Worm (Caenorhabditis elegans) whole organism, L4 larva: ENCODE results near the gene Y38E10A.14.

Experiments used
- aly-2 ChIP-seq: sonication (generic microtip); optimal IDR thresholded peaks from 2 replicates; lab custom pipeline; 2018; ENCODE audit warnings: missing biosample characterization, missing genetic modification characterization
- ama-1 ChIP-seq: fragments of 150-350 bp; optimal IDR thresholded peaks from 2 replicates; lab custom pipeline; 2014; ENCODE audit warnings: inconsistent platforms, mixed read lengths
- ceh-28 ChIP-seq: fragments of 150-350 bp; optimal IDR thresholded peaks from 2 replicates; lab custom pipeline; 2014; ENCODE audit warnings: missing biosample characterization, missing genetic modification reagents, missing genetic modification characterization
- fos-1 ChIP-seq: fragments of 150-350 bp; optimal IDR thresholded peaks from 2 replicates; lab custom pipeline; 2014; ENCODE audit warnings: missing biosample characterization, missing genetic modification characterization
- lim-7 ChIP-seq: fragments of 200-800 bp; sonication (Bioruptor generic); IDR thresholded peaks from 2 replicates; pipeline ENCODE4 v1.3.6; 2022; ENCODE audit warnings: missing genetic modification characterization, missing compliant biosample characterization
- lin-15B ChIP-seq: fragments of 150-350 bp; sonication (generic microtip); optimal IDR thresholded peaks from 3 replicates; lab custom pipeline; 2014; ENCODE audit warnings: missing biosample characterization, missing genetic modification characterization
- lsy-2 ChIP-seq, 2 experiments: fragments of 150-350 bp in 1 of 2; sonication (generic microtip) in 1 of 2; optimal IDR thresholded peaks; 2 replicates each; lab custom pipeline; 2014 to 2017; ENCODE audit warnings: missing biosample characterization in 2 of 2, missing genetic modification characterization in 2 of 2
- nhr-11 ChIP-seq: fragments of 150-350 bp; optimal IDR thresholded peaks from 2 replicates; lab custom pipeline; 2014; ENCODE audit warnings: missing biosample characterization, missing genetic modification characterization
- nhr-76 ChIP-seq: fragments of 150-350 bp; optimal IDR thresholded peaks from 2 replicates; lab custom pipeline; 2014; ENCODE audit warnings: missing biosample characterization, missing genetic modification characterization
- pqm-1 ChIP-seq: sonication (generic microtip); optimal IDR thresholded peaks from 2 replicates; lab custom pipeline; 2017; ENCODE audit warnings: missing biosample characterization, missing genetic modification characterization

DNA sequence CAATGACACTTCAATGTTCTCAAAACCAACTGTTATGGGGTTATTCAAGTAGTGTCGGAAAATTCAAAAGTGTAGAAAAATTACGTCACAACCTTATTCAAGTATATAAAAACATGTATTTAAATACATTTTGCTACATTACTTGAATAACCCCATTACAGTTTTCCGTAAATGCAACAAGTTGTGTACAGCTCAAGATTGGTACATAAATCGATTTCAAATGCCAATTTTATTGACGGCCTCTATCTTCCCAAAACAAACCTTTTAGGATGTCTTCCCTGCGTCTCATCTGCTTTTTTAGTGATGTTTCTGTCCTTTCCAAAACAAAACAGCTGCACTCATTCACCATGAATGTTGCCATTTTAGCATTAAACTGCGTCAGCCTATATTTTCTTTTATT lies 5.1 kb upstream of the Y38E10A.14 start, which contains the start of gene Y38E10A.28:
- TF ChIP-seq lsy-2 (tag; optimal IDR thresholded peaks at IDR 0.05; lab: Kevin White, UChicago) = no peak
- TF ChIP-seq ceh-28 (tag; lab: Kevin White, UChicago) = no peak
- TF ChIP-seq fos-1 (tag; lab: Kevin White, UChicago) = no peak
- no peak for TF ChIP-seq pqm-1 (tag; lab: Kevin White, UChicago)
- no peak for TF ChIP-seq lin-15B
- no peak for TF ChIP-seq nhr-76 (tag; lab: Kevin White, UChicago)
- TF ChIP-seq nhr-11 (tag; lab: Kevin White, UChicago) = no peak
- no peak for TF ChIP-seq aly-2 (tag; lab: Kevin White, UChicago)
- no peak for TF ChIP-seq ama-1 (lab: Kevin White, UChicago)
- no peak for TF ChIP-seq lim-7 (GFP tag; lab: Robert Waterston, UW)
